Comparison of ENCODE assay signal across 7 worm cellular contexts in genomic region chrX:7281347-7281746, ce11.
TF ChIP-seq lines count a peak whose summit lies in the region.

No protein-coding gene starts in this region.

TF ChIP-seq in whole organism, L1 larva, 84 proteins besides CTCF, POLR2A, EP300 and RAD21:
- no peak for TF ChIP-seq sup-37 (GFP tag; optimal IDR thresholded peaks at IDR 0.05; lab: Kevin White, UChicago)
- peak; percentile 27 for TF ChIP-seq ceh-8 (GFP tag; optimal IDR thresholded peaks at IDR 0.05; lab: Kevin White, UChicago)
- peak in 1 of 3 experiments; percentile 12 for TF ChIP-seq ceh-82 (tag; optimal IDR thresholded peaks at IDR 0.05; lab: Kevin White, UChicago)
- no peak for TF ChIP-seq lin-15B (tag; optimal IDR thresholded peaks at IDR 0.05; lab: Kevin White, UChicago)
- TF ChIP-seq lin-14 (GFP tag; optimal IDR thresholded peaks at IDR 0.05; lab: Kevin White, UChicago), result peak; percentile 74
- no peak for TF ChIP-seq F16B12.6 (tag; optimal IDR thresholded peaks at IDR 0.05; lab: Kevin White, UChicago)
- TF ChIP-seq pag-3 (tag; optimal IDR thresholded peaks at IDR 0.05; lab: Kevin White, UChicago; ENCODE audit: borderline replicate concordance, insufficient read depth), result no peak
- TF ChIP-seq nhr-11 (tag; optimal IDR thresholded peaks at IDR 0.05; lab: Kevin White, UChicago), result no peak

TF ChIP-seq in whole organism, L2 larva, 48 proteins besides CTCF, POLR2A, EP300 and RAD21:
- TF ChIP-seq C34F6.9 (tag; optimal IDR thresholded peaks at IDR 0.05; lab: Kevin White, UChicago) (peak; percentile 30), lin-11 (tag; optimal IDR thresholded peaks at IDR 0.05; lab: Kevin White, UChicago) (peak; percentile 12), R02D3.7 (tag; optimal IDR thresholded peaks at IDR 0.05; lab: Kevin White, UChicago) (no peak)

TF ChIP-seq in whole organism, L4 larva, 104 proteins besides CTCF, POLR2A, EP300 and RAD21:
- TF ChIP-seq set-16 (GFP tag; IDR thresholded peaks at IDR 0.05; lab: Robert Waterston, UW) (peak; percentile 36; the same call in 1 of the 2 replicates), dpl-1 (GFP tag; optimal IDR thresholded peaks at IDR 0.05; lab: Kevin White, UChicago) (no peak)
TF ChIP-seq in whole organism, L4 larva: peak in this region for 1.

TF ChIP-seq in whole organism, early embryonic, 17 proteins besides CTCF, POLR2A, EP300 and RAD21:
- TF ChIP-seq tra-4 (tag; optimal IDR thresholded peaks at IDR 0.05; lab: Kevin White, UChicago) (no peak), ceh-13 (GFP tag; optimal IDR thresholded peaks at IDR 0.05; lab: Kevin White, UChicago) (no peak), hmg-4 (GFP tag; optimal IDR thresholded peaks at IDR 0.05; lab: Kevin White, UChicago) (peak; percentile 17)

TF ChIP-seq in whole organism, late embryonic, 69 proteins besides CTCF, POLR2A, EP300 and RAD21:
- TF ChIP-seq unc-42 (tag; optimal IDR thresholded peaks at IDR 0.05; lab: Kevin White, UChicago), result peak; percentile 94
- TF ChIP-seq gmeb-2 (tag; optimal IDR thresholded peaks at IDR 0.05; lab: Kevin White, UChicago), result no peak

TF ChIP-seq in whole organism, mixed stage, embryonic, 35 proteins besides CTCF, POLR2A, EP300 and RAD21:
- TF ChIP-seq cnd-1 (tag; optimal IDR thresholded peaks at IDR 0.05; lab: Kevin White, UChicago) (no peak), mls-2 (tag; optimal IDR thresholded peaks at IDR 0.05; lab: Kevin White, UChicago) (peak; percentile 1), elt-1 (tag; optimal IDR thresholded peaks at IDR 0.05; lab: Kevin White, UChicago; ENCODE audit: borderline replicate concordance, insufficient read depth) (no peak), snpc-4 (tag; optimal IDR thresholded peaks at IDR 0.05; lab: Kevin White, UChicago) (no peak), elt-3 (tag; optimal IDR thresholded peaks at IDR 0.05; lab: Kevin White, UChicago) (no peak), nhr-2 (tag; optimal IDR thresholded peaks at IDR 0.05; lab: Kevin White, UChicago) (no peak), ces-1 (GFP tag; optimal IDR thresholded peaks at IDR 0.05; lab: Kevin White, UChicago) (peak; percentile 98), sptf-1 (tag; optimal IDR thresholded peaks at IDR 0.05; lab: Kevin White, UChicago) (no peak), flh-1 (GFP tag; optimal IDR thresholded peaks at IDR 0.05; lab: Kevin White, UChicago) (no peak), M03D4.4 (tag; optimal IDR thresholded peaks at IDR 0.05; lab: Kevin White, UChicago) (no peak)
TF ChIP-seq in whole organism, mixed stage, embryonic: peak in this region for 2.

TF ChIP-seq in whole organism, young adult, 124 proteins besides CTCF, POLR2A, EP300 and RAD21:
- TF ChIP-seq zfh-2 (GFP tag; conservative IDR thresholded peaks at IDR 0.05; lab: Robert Waterston, UW), result peak; percentile 52
- TF ChIP-seq mes-4 (tag; optimal IDR thresholded peaks at IDR 0.05; lab: Kevin White, UChicago), result no peak
- peak; percentile 3 for TF ChIP-seq K12H6.12 (tag; optimal IDR thresholded peaks at IDR 0.05; lab: Kevin White, UChicago)
